Fruit fly (Drosophila melanogaster) whole organism, embryonic: ENCODE results near the gene mxc.

ENCODE experiments used
- Antp ChIP-seq: fragments of 200-800 bp; sonication (Bioruptor generic); optimal IDR thresholded peaks from 3 replicates; lab custom pipeline; 2016; ENCODE audit warnings: missing biosample characterization, missing genetic modification characterization
- Atf6 ChIP-seq: fragments of 200-800 bp; sonication (Bioruptor generic); IDR thresholded peaks from 2 replicates; pipeline ENCODE4 v1.3.6; 2022; ENCODE audit warnings: missing biosample characterization, missing genetic modification characterization
- CG10274 ChIP-seq: fragments of 200-800 bp; sonication (Bioruptor generic); optimal IDR thresholded peaks from 3 replicates; lab custom pipeline; 2017; ENCODE audit warnings: missing biosample characterization, mild to moderate bottlenecking, missing genetic modification characterization
- CG10543 ChIP-seq: fragments of 200-800 bp; sonication (Bioruptor generic); optimal IDR thresholded peaks from 3 replicates; lab custom pipeline; 2017; ENCODE audit warnings: missing biosample characterization, mild to moderate bottlenecking, missing genetic modification characterization, moderate library complexity
- CG10979 ChIP-seq: fragments of 200-800 bp; sonication (Bioruptor generic); optimal IDR thresholded peaks from 2 replicates; lab custom pipeline; 2018; ENCODE audit warnings: missing biosample characterization, mild to moderate bottlenecking, missing genetic modification characterization, moderate library complexity
- CG11085 ChIP-seq: fragments of 200-800 bp; sonication (Bioruptor generic); IDR thresholded peaks from 2 replicates; pipeline ENCODE4 v1.3.6; 2022; ENCODE audit warnings: missing biosample characterization, missing genetic modification characterization
- CG12104 ChIP-seq: fragments of 200-800 bp; sonication (Bioruptor generic); optimal IDR thresholded peaks from 3 replicates; lab custom pipeline; 2016; ENCODE audit warnings: missing biosample characterization, missing genetic modification characterization
- CG12219 ChIP-seq: fragments of 200-800 bp; sonication (Bioruptor generic); optimal IDR thresholded peaks from 3 replicates; lab custom pipeline; 2018; ENCODE audit warnings: missing biosample characterization, mild to moderate bottlenecking, missing genetic modification characterization
- CG12659 ChIP-seq: fragments of 200-800 bp; sonication (Bioruptor generic); optimal IDR thresholded peaks from 3 replicates; lab custom pipeline; 2017; ENCODE audit warnings: mild to moderate bottlenecking, missing biosample characterization, missing genetic modification reagents, missing genetic modification characterization
- CG12942 ChIP-seq: fragments of 200-800 bp; sonication (Bioruptor generic); optimal IDR thresholded peaks from 3 replicates; lab custom pipeline; 2016; ENCODE audit warnings: missing biosample characterization, missing genetic modification characterization
- CG15269 ChIP-seq: fragments of 200-800 bp; sonication (Bioruptor generic); optimal IDR thresholded peaks from 2 replicates; lab custom pipeline; 2018; ENCODE audit warnings: missing biosample characterization, mild to moderate bottlenecking, missing genetic modification characterization, moderate library complexity
- CG1603 ChIP-seq: fragments of 200-800 bp; sonication (Bioruptor generic); optimal IDR thresholded peaks from 2 replicates; lab custom pipeline; 2019; ENCODE audit warnings: missing biosample characterization, mild to moderate bottlenecking, missing genetic modification characterization, moderate library complexity
- CG18619 ChIP-seq: fragments of 200-800 bp; sonication (Bioruptor generic); optimal IDR thresholded peaks from 3 replicates; lab custom pipeline; 2017; ENCODE audit warnings: missing biosample characterization, mild to moderate bottlenecking, missing genetic modification characterization
- CG2678 ChIP-seq: fragments of 200-800 bp; sonication (Bioruptor generic); optimal IDR thresholded peaks from 3 replicates; lab custom pipeline; 2019; ENCODE audit warnings: missing biosample characterization, mild to moderate bottlenecking, missing genetic modification characterization, moderate library complexity
- CG31388 ChIP-seq: fragments of 200-800 bp; sonication (Bioruptor generic); optimal IDR thresholded peaks from 2 replicates; lab custom pipeline; 2016; ENCODE audit warnings: missing biosample characterization, missing genetic modification characterization
- CG43689 ChIP-seq: fragments of 200-800 bp; sonication (Bioruptor generic); IDR thresholded peaks from 2 replicates; pipeline ENCODE4 v1.3.6; 2022; ENCODE audit warnings: missing biosample characterization, missing genetic modification characterization
- CG5953 ChIP-seq: fragments of 200-800 bp; sonication (Bioruptor generic); IDR thresholded peaks from 2 replicates; pipeline ENCODE4 v1.3.6; 2022; ENCODE audit warnings: missing biosample characterization, missing genetic modification characterization
- CG8388 ChIP-seq: fragments of 200-800 bp; sonication (Bioruptor generic); optimal IDR thresholded peaks from 2 replicates; lab custom pipeline; 2019; ENCODE audit warnings: missing biosample characterization, mild to moderate bottlenecking, missing genetic modification characterization, moderate library complexity
- CTCF ChIP-seq: fragments of 200-800 bp; sonication (Bioruptor generic); optimal IDR thresholded peaks from 2 replicates; lab custom pipeline; 2017; ENCODE audit warnings: missing biosample characterization, mild to moderate bottlenecking, missing genetic modification characterization, moderate library complexity
- Chrac-16 ChIP-seq: fragments of 200-800 bp; sonication (Bioruptor generic); optimal IDR thresholded peaks from 3 replicates; lab custom pipeline; 2016; ENCODE audit warnings: missing biosample characterization, missing genetic modification characterization
- CoRest ChIP-seq: fragments of 200-800 bp; sonication (Bioruptor generic); optimal IDR thresholded peaks from 3 replicates; lab custom pipeline; 2018; ENCODE audit warnings: missing biosample characterization, mild to moderate bottlenecking, missing genetic modification characterization, moderate library complexity
- Dfd ChIP-seq, 2 experiments: fragments of >200 bp; optimal IDR thresholded peaks; 2 replicates each; lab custom pipeline; 2017; ENCODE audit warnings: missing biosample characterization in 2 of 2, missing genetic modification characterization in 2 of 2
- Dip3 ChIP-seq: fragments of 200-800 bp; sonication (Bioruptor generic); optimal IDR thresholded peaks from 3 replicates; lab custom pipeline; 2016; ENCODE audit warnings: missing biosample characterization, missing genetic modification characterization
- Dll ChIP-seq: fragments of 200-800 bp; sonication (Bioruptor generic); IDR thresholded peaks from 4 replicates; pipeline ENCODE4 v1.3.6; 2022; ENCODE audit warnings: missing biosample characterization, missing genetic modification characterization; ENCODE audit not compliant: partially characterized antibody
- Doc3 ChIP-seq: fragments of 200-800 bp; sonication (Bioruptor generic); IDR thresholded peaks from 3 replicates; pipeline ENCODE4 v1.3.6; 2022; ENCODE audit warnings: missing biosample characterization, missing genetic modification characterization; ENCODE audit not compliant: partially characterized antibody
- Dp ChIP-seq: fragments of 200-800 bp; sonication (Bioruptor generic); optimal IDR thresholded peaks from 2 replicates; lab custom pipeline; 2018; ENCODE audit warnings: missing biosample characterization, mild to moderate bottlenecking, missing genetic modification characterization, moderate library complexity
- Ets65A ChIP-seq: fragments of 200-800 bp; sonication (Bioruptor generic); peaks from one replicate; lab custom pipeline; 2016; ENCODE audit warnings: missing biosample characterization, missing genetic modification characterization
- GATAe ChIP-seq: fragments of 200-800 bp; sonication (Bioruptor generic); conservative IDR thresholded peaks from 2 replicates; pipeline ENCODE4 v1.3.6; 2022; ENCODE audit warnings: missing biosample characterization, missing genetic modification characterization
- Nf-YC ChIP-seq: fragments of 200-800 bp; optimal IDR thresholded peaks from 3 replicates; lab custom pipeline; 2019; ENCODE audit warnings: missing biosample characterization, mild to moderate bottlenecking, missing genetic modification characterization, moderate library complexity
- Ravus ChIP-seq: fragments of 200-800 bp; sonication (Bioruptor generic); IDR thresholded peaks from 2 replicates; pipeline ENCODE4 v1.3.6; 2022; ENCODE audit warnings: missing biosample characterization, missing genetic modification characterization
- Rfx ChIP-seq: fragments of 200-800 bp; sonication (Bioruptor generic); IDR thresholded peaks from 2 replicates; pipeline ENCODE4 v1.3.6; 2022; ENCODE audit warnings: missing biosample characterization, missing genetic modification characterization
- Scr ChIP-seq: fragments of 200-800 bp; sonication (Bioruptor generic); IDR thresholded peaks from 2 replicates; pipeline ENCODE4 v1.3.6; 2022; ENCODE audit warnings: missing biosample characterization, missing genetic modification characterization; ENCODE audit not compliant: partially characterized antibody
- Sry-δ ChIP-seq: fragments of 200-800 bp; sonication (Bioruptor generic); optimal IDR thresholded peaks from 2 replicates; lab custom pipeline; 2016; ENCODE audit warnings: missing biosample characterization, missing genetic modification characterization
- Ssrp ChIP-seq: fragments of 200-800 bp; sonication (Bioruptor generic); optimal IDR thresholded peaks from 2 replicates; lab custom pipeline; 2018; ENCODE audit warnings: missing biosample characterization, mild to moderate bottlenecking, missing genetic modification characterization, moderate library complexity
- Usf ChIP-seq: fragments of 200-800 bp; sonication (Bioruptor generic); optimal IDR thresholded peaks from 2 replicates; lab custom pipeline; 2017; ENCODE audit warnings: missing genotype, missing biosample characterization, missing genetic modification characterization
- ase ChIP-seq: fragments of 200-800 bp; sonication (Bioruptor generic); IDR thresholded peaks from 3 replicates; pipeline ENCODE4 v1.3.6; 2022; ENCODE audit warnings: missing biosample characterization, missing genetic modification characterization
- bowl ChIP-seq: fragments of 200-800 bp; sonication (Bioruptor generic); IDR thresholded peaks from 2 replicates; pipeline ENCODE4 v1.3.6; 2022; ENCODE audit warnings: missing biosample characterization, missing genetic modification characterization
- chinmo ChIP-seq: fragments of 200-800 bp; sonication (Bioruptor generic); IDR thresholded peaks from 4 replicates; pipeline ENCODE4 v1.3.6; 2022; ENCODE audit warnings: missing biosample characterization, missing genetic modification characterization; ENCODE audit not compliant: partially characterized antibody
- dmrt11E ChIP-seq: fragments of 200-800 bp; sonication (Bioruptor generic); optimal IDR thresholded peaks from 3 replicates; lab custom pipeline; 2018; ENCODE audit warnings: missing biosample characterization, mild to moderate bottlenecking, missing genetic modification characterization, moderate library complexity
- dmrt99B ChIP-seq: fragments of 200-800 bp; sonication (Bioruptor generic); optimal IDR thresholded peaks from 2 replicates; lab custom pipeline; 2018; ENCODE audit warnings: missing biosample characterization, mild to moderate bottlenecking, missing genetic modification characterization, moderate library complexity
- gcm2 ChIP-seq: fragments of 200-800 bp; sonication (Bioruptor generic); optimal IDR thresholded peaks from 2 replicates; lab custom pipeline; 2016; ENCODE audit warnings: missing biosample characterization, missing genetic modification characterization
- ham ChIP-seq: fragments of 200-800 bp; sonication (Bioruptor generic); IDR thresholded peaks from 2 replicates; pipeline ENCODE4 v1.3.6; 2022; ENCODE audit warnings: missing biosample characterization, missing genetic modification characterization
- hkb ChIP-seq, 2 experiments: fragments of 200-800 bp in 1 of 2; fragments of >200 bp in 1 of 2; sonication (Bioruptor generic) in 1 of 2; IDR thresholded peaks in 1 of 2; optimal IDR thresholded peaks in 1 of 2; 2 replicates each; pipeline versions ENCODE4 v1.3.6 to Lab custom; 2017 to 2022; ENCODE audit warnings: missing biosample characterization in 1 of 2, missing genetic modification characterization in 1 of 2
- lov ChIP-seq, 2 experiments: fragments of 200-800 bp in 1 of 2; fragments of >200 bp in 1 of 2; sonication (Bioruptor generic) in 1 of 2; IDR thresholded peaks in 1 of 2; optimal IDR thresholded peaks in 1 of 2; 2 replicates in 1 of 2; 3 replicates in 1 of 2; pipeline versions ENCODE4 v1.3.6 to Lab custom; 2017 to 2022; ENCODE audit warnings: missing biosample characterization in 1 of 2, missing genetic modification characterization in 1 of 2
- mirr ChIP-seq: fragments of 200-800 bp; sonication (Bioruptor generic); optimal IDR thresholded peaks from 3 replicates; lab custom pipeline; 2018; ENCODE audit warnings: missing biosample characterization, mild to moderate bottlenecking, missing genetic modification characterization
- repo ChIP-seq: fragments of 200-800 bp; sonication (Bioruptor generic); optimal IDR thresholded peaks from 2 replicates; lab custom pipeline; 2016; ENCODE audit warnings: missing biosample characterization, missing genetic modification characterization
- schlank ChIP-seq: fragments of 200-800 bp; sonication (Bioruptor generic); optimal IDR thresholded peaks from 2 replicates; lab custom pipeline; 2018; ENCODE audit warnings: missing biosample characterization, mild to moderate bottlenecking, missing genetic modification characterization
- shn ChIP-seq: fragments of 200-800 bp; sonication (Bioruptor generic); optimal IDR thresholded peaks from 3 replicates; lab custom pipeline; 2016; ENCODE audit warnings: missing biosample characterization, missing genetic modification characterization
- so ChIP-seq: fragments of 200-800 bp; sonication (Bioruptor generic); IDR thresholded peaks from 3 replicates; pipeline ENCODE4 v1.3.6; 2022; ENCODE audit warnings: missing biosample characterization, missing genetic modification characterization
- tll ChIP-seq, 2 experiments: fragments of 200-800 bp in 1 of 2; fragments of >200 bp in 1 of 2; sonication (Bioruptor generic) in 1 of 2; optimal IDR thresholded peaks; 2 replicates each; lab custom pipeline; 2017 to 2019; ENCODE audit warnings: missing biosample characterization in 2 of 2, missing genetic modification characterization in 2 of 2, mild to moderate bottlenecking in 1 of 2, moderate library complexity in 1 of 2
- ttk ChIP-seq: fragments of 200-800 bp; sonication (Bioruptor generic); IDR thresholded peaks from 2 replicates; pipeline ENCODE4 v2.1.2; 2022; ENCODE audit warnings: missing biosample characterization, missing genetic modification characterization

The mxc gene

DNA sequence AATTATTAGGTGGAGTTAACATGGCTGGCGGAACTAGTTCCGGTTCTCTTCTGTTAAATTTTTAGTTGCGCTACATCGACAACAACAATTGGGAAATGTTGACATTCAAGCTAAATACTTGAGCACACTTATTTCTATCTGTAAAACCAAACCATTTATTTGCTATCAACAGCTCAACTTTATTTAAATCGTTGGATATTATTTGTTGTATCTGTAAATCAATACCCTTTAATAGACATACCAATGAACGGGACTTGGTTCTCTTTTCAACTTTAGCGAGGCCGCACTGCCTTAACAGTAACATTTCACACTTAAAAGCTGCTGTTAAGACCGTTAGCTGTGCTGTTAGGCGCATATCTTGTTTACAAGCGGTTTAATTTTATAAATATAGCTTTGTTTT lies 49.7 kb downstream of the mxc start, which contains the start of gene CG12106 (continued):
- TF ChIP-seq shn (GFP tag; lab: Kevin White, UChicago) (peak; percentile 38), Ravus (GFP tag; lab: Robert Waterston, UW) (no peak), so (no peak), chinmo (no peak), CG15269 (tag; lab: Kevin White, UChicago) (peak; percentile 65), dmrt99B (tag; lab: Kevin White, UChicago) (peak; percentile 40), Dp (GFP tag; lab: Kevin White, UChicago) (peak; percentile 24), ham (GFP tag; lab: Robert Waterston, UW) (no peak), bowl (no peak), Ets65A (GFP tag; lab: Kevin White, UChicago) (peak; percentile 37), CG2678 (tag; lab: Kevin White, UChicago) (peak; percentile 65), repo (no peak), CG5953 (GFP tag; lab: Robert Waterston, UW) (no peak), Antp (GFP tag; lab: Kevin White, UChicago) (no peak), CG11085 (GFP tag; lab: Robert Waterston, UW) (no peak), lov (optimal IDR thresholded peaks at IDR 0.05; lab: Kevin White, UChicago) (no peak), lov (GFP tag; IDR thresholded peaks at IDR 0.05; lab: Robert Waterston, UW) (no peak), ttk (GFP tag; lab: Robert Waterston, UW) (no peak), Dfd (GFP tag; optimal IDR thresholded peaks at IDR 0.05; lab: Kevin White, UChicago) (no peak), gcm2 (GFP tag; lab: Kevin White, UChicago) (no peak), Dip3 (GFP tag; lab: Kevin White, UChicago) (no peak), CoRest (tag; lab: Kevin White, UChicago) (peak; percentile 63), Ssrp (tag; lab: Kevin White, UChicago) (no peak), CG31388 (GFP tag; lab: Kevin White, UChicago) (no peak), Doc3 (GFP tag; lab: Robert Waterston, UW) (no peak), CG18619 (GFP tag; lab: Kevin White, UChicago) (peak; percentile 33), schlank (tag; lab: Kevin White, UChicago) (peak; percentile 19), Nf-YC (peak; percentile 42), tll (GFP tag; optimal IDR thresholded peaks at IDR 0.05; lab: Kevin White, UChicago) (no peak), CTCF (no peak), CG1603 (peak; percentile 67), CG10543 (peak; percentile 32), CG10979 (tag; lab: Kevin White, UChicago) (peak; percentile 16), hkb (optimal IDR thresholded peaks at IDR 0.05; lab: Kevin White, UChicago) (no peak), hkb (GFP tag; IDR thresholded peaks at IDR 0.05; lab: Robert Waterston, UW) (peak; percentile 53), CG8388 (GFP tag; lab: Kevin White, UChicago) (peak; percentile 18), Chrac-16 (GFP tag; lab: Kevin White, UChicago) (peak; percentile 44), Atf6 (GFP tag; lab: Robert Waterston, UW) (0 out of 2 replicates have a peak, but pooled peaks have one; percentile 29), Usf (GFP tag; lab: Kevin White, UChicago) (no peak), CG43689 (no peak), Scr (GFP tag; lab: Robert Waterston, UW) (no peak), Sry-δ (no peak), ase (no peak), mirr (GFP tag; lab: Kevin White, UChicago) (peak; percentile 34), CG12104 (no peak), Rfx (GFP tag; lab: Robert Waterston, UW) (peak; percentile 69), Dll (GFP tag; lab: Robert Waterston, UW) (no peak), CG10274 (GFP tag; lab: Kevin White, UChicago) (peak; percentile 36), dmrt11E (peak; percentile 9), CG12219 (GFP tag; lab: Kevin White, UChicago) (peak; percentile 1), CG12659 (GFP tag; lab: Kevin White, UChicago) (peak; percentile 48), CG12942 (GFP tag; lab: Kevin White, UChicago) (peak; percentile 34), GATAe (no peak)
